Fruit fly (Drosophila melanogaster) whole organism, embryonic: Measurements from ENCODE around the gene Art8.

Experiments used
- Ada2b ChIP-seq: fragments of 200-800 bp; sonication (Bioruptor generic); IDR thresholded peaks from 2 replicates; pipeline ENCODE4 v1.3.6; 2022; ENCODE audit warnings: missing biosample characterization, missing genetic modification characterization
- BEAF-32 ChIP-seq: fragments of 200-800 bp; sonication (Bioruptor generic); optimal IDR thresholded peaks from 3 replicates; lab custom pipeline; 2017; ENCODE audit warnings: missing biosample characterization, missing genetic modification characterization, mild to moderate bottlenecking, moderate library complexity, missing genetic modification reagents
- CG10462 ChIP-seq: fragments of 200-800 bp; sonication (Bioruptor generic); optimal IDR thresholded peaks from 2 replicates; lab custom pipeline; 2016; ENCODE audit warnings: missing biosample characterization, missing genetic modification characterization
- CG1233 ChIP-seq: fragments of 200-800 bp; sonication (Bioruptor generic); optimal IDR thresholded peaks from 4 replicates; lab custom pipeline; 2018; ENCODE audit warnings: missing biosample characterization, mild to moderate bottlenecking, missing genetic modification characterization
- CG12391 ChIP-seq: fragments of 200-800 bp; sonication (Bioruptor generic); optimal IDR thresholded peaks from 3 replicates; lab custom pipeline; 2018; ENCODE audit warnings: missing biosample characterization, mild to moderate bottlenecking, missing genetic modification characterization, moderate library complexity
- CG13894 ChIP-seq: fragments of 200-800 bp; sonication (Bioruptor generic); optimal IDR thresholded peaks from 3 replicates; lab custom pipeline; 2018; ENCODE audit warnings: missing biosample characterization, mild to moderate bottlenecking, missing genetic modification characterization, moderate library complexity
- CG14710 ChIP-seq: fragments of 200-800 bp; sonication (Bioruptor generic); optimal IDR thresholded peaks from 3 replicates; lab custom pipeline; 2019; ENCODE audit warnings: missing biosample characterization, mild to moderate bottlenecking, missing genetic modification characterization, moderate library complexity
- CG15514 ChIP-seq: fragments of 200-800 bp; sonication (Bioruptor generic); optimal IDR thresholded peaks from 3 replicates; lab custom pipeline; 2017; ENCODE audit warnings: missing biosample characterization, missing genetic modification characterization, mild to moderate bottlenecking, moderate library complexity, missing genetic modification reagents
- CG16813 ChIP-seq: fragments of 200-800 bp; sonication (Bioruptor generic); IDR thresholded peaks from 3 replicates; pipeline ENCODE4 v1.3.6; 2022; ENCODE audit warnings: missing biosample characterization, missing genetic modification characterization; ENCODE audit not compliant: partially characterized antibody
- CG17361 ChIP-seq: fragments of 200-800 bp; sonication (Bioruptor generic); IDR thresholded peaks from 3 replicates; pipeline ENCODE4 v1.3.6; 2022; ENCODE audit warnings: missing biosample characterization, missing genetic modification characterization
- CG18262 ChIP-seq: fragments of 200-800 bp; optimal IDR thresholded peaks from 3 replicates; lab custom pipeline; 2019; ENCODE audit warnings: missing biosample characterization, mild to moderate bottlenecking, missing genetic modification characterization, moderate library complexity
- CG30020 ChIP-seq: fragments of 200-800 bp; optimal IDR thresholded peaks from 2 replicates; lab custom pipeline; 2019; ENCODE audit warnings: missing biosample characterization, mild to moderate bottlenecking, missing genetic modification characterization, moderate library complexity
- CG3281 ChIP-seq: fragments of 200-800 bp; sonication (Bioruptor generic); optimal IDR thresholded peaks from 3 replicates; lab custom pipeline; 2017; ENCODE audit warnings: missing biosample characterization, mild to moderate bottlenecking, missing genetic modification characterization
- CG7372 ChIP-seq: fragments of 200-800 bp; sonication (Bioruptor generic); IDR thresholded peaks from 2 replicates; pipeline ENCODE4 v1.3.6; 2022; ENCODE audit warnings: missing biosample characterization, missing genetic modification characterization
- Dref ChIP-seq: fragments of 200-800 bp; sonication (Bioruptor generic); IDR thresholded peaks from 2 replicates; pipeline ENCODE4 v1.3.6; 2022; ENCODE audit warnings: missing biosample characterization, missing genetic modification characterization
- Eip74EF ChIP-seq, 2 experiments: fragments of 200-800 bp in 1 of 2; fragments of >200 bp in 1 of 2; sonication (Bioruptor generic) in 1 of 2; optimal IDR thresholded peaks; 2 replicates each; lab custom pipeline; 2017 to 2019; ENCODE audit warnings: missing biosample characterization in 2 of 2, missing genetic modification characterization in 2 of 2, mild to moderate bottlenecking in 1 of 2, moderate library complexity in 1 of 2
- Elba2 ChIP-seq: fragments of 200-800 bp; sonication (Bioruptor generic); optimal IDR thresholded peaks from 3 replicates; lab custom pipeline; 2016; ENCODE audit warnings: missing biosample characterization, missing genetic modification characterization
- Ets65A ChIP-seq: fragments of 200-800 bp; sonication (Bioruptor generic); peaks from one replicate; lab custom pipeline; 2016; ENCODE audit warnings: missing biosample characterization, missing genetic modification characterization
- Med ChIP-seq: fragments of 200-800 bp; sonication (Bioruptor generic); peaks from one replicate; lab custom pipeline; 2016; ENCODE audit warnings: missing biosample characterization, missing genetic modification characterization, mild to moderate bottlenecking, inconsistent platforms, moderate library complexity
- Myb ChIP-seq: fragments of 200-800 bp; sonication (Bioruptor generic); optimal IDR thresholded peaks from 2 replicates; lab custom pipeline; 2016; ENCODE audit warnings: missing biosample characterization, missing genetic modification characterization
- Oli ChIP-seq: fragments of 200-800 bp; sonication (Bioruptor generic); optimal IDR thresholded peaks from 2 replicates; lab custom pipeline; 2018; ENCODE audit warnings: missing biosample characterization, mild to moderate bottlenecking, missing genetic modification characterization, moderate library complexity
- Pdp1 ChIP-seq, 2 experiments: fragments of 200-800 bp; sonication (Bioruptor generic); optimal IDR thresholded peaks; 3 replicates each; lab custom pipeline; 2016; ENCODE audit warnings: missing biosample characterization in 2 of 2, missing genetic modification characterization in 2 of 2, mild to moderate bottlenecking in 1 of 2, moderate library complexity in 1 of 2
- YL-1 ChIP-seq: fragments of 200-800 bp; sonication (Bioruptor generic); optimal IDR thresholded peaks from 3 replicates; lab custom pipeline; 2017; ENCODE audit warnings: missing biosample characterization, mild to moderate bottlenecking, missing genetic modification characterization
- caup ChIP-seq: fragments of 200-800 bp; sonication (Bioruptor generic); optimal IDR thresholded peaks from 3 replicates; lab custom pipeline; 2017; ENCODE audit warnings: missing biosample characterization, mild to moderate bottlenecking, missing genetic modification characterization, moderate library complexity; ENCODE audit not compliant: severe bottlenecking
- corto ChIP-seq: fragments of 200-800 bp; sonication (Bioruptor generic); optimal IDR thresholded peaks from 2 replicates; lab custom pipeline; 2016; ENCODE audit warnings: missing biosample characterization, mild to moderate bottlenecking, missing genetic modification characterization, moderate library complexity
- ftz-f1 ChIP-seq: fragments of 200-800 bp; sonication (Bioruptor generic); optimal IDR thresholded peaks from 2 replicates; lab custom pipeline; 2016; ENCODE audit warnings: missing biosample characterization, missing genetic modification characterization
- gfzf ChIP-seq: fragments of 200-800 bp; sonication (Bioruptor generic); optimal IDR thresholded peaks from 2 replicates; lab custom pipeline; 2016; ENCODE audit warnings: missing biosample characterization, mild to moderate bottlenecking, missing genetic modification characterization, moderate library complexity
- hb ChIP-seq: fragments of 200-800 bp; sonication (Bioruptor generic); IDR thresholded peaks from 3 replicates; pipeline ENCODE4 v1.3.6; 2022; ENCODE audit warnings: missing biosample characterization, missing genetic modification characterization; ENCODE audit not compliant: partially characterized antibody
- onecut ChIP-seq: fragments of 200-800 bp; sonication (Bioruptor generic); IDR thresholded peaks from 2 replicates; pipeline ENCODE4 v1.3.6; 2022; ENCODE audit warnings: missing biosample characterization, missing genetic modification characterization
- phol ChIP-seq: fragments of 200-800 bp; sonication (Bioruptor generic); optimal IDR thresholded peaks from 3 replicates; lab custom pipeline; 2018; ENCODE audit warnings: missing biosample characterization, mild to moderate bottlenecking, missing genetic modification characterization, moderate library complexity
- pzg ChIP-seq: fragments of 200-800 bp; sonication (Bioruptor generic); optimal IDR thresholded peaks from 3 replicates; lab custom pipeline; 2018; ENCODE audit warnings: missing biosample characterization, mild to moderate bottlenecking, missing genetic modification characterization, moderate library complexity
- rib ChIP-seq: fragments of 200-800 bp; sonication (Bioruptor generic); IDR thresholded peaks from 2 replicates; pipeline ENCODE4 v1.3.6; 2022; ENCODE audit warnings: missing biosample characterization, missing genetic modification characterization
- stwl ChIP-seq: fragments of 200-800 bp; sonication (Bioruptor generic); optimal IDR thresholded peaks from 3 replicates; lab custom pipeline; 2018; ENCODE audit warnings: missing biosample characterization, mild to moderate bottlenecking, missing genetic modification characterization, moderate library complexity
- trem ChIP-seq: fragments of 200-800 bp; optimal IDR thresholded peaks from 3 replicates; lab custom pipeline; 2019; ENCODE audit warnings: missing biosample characterization, mild to moderate bottlenecking, missing genetic modification characterization, moderate library complexity
- trh ChIP-seq: fragments of 200-800 bp; sonication (Bioruptor generic); optimal IDR thresholded peaks from 2 replicates; lab custom pipeline; 2016; ENCODE audit warnings: missing biosample characterization, missing genetic modification characterization

Gene Art8

DNA sequence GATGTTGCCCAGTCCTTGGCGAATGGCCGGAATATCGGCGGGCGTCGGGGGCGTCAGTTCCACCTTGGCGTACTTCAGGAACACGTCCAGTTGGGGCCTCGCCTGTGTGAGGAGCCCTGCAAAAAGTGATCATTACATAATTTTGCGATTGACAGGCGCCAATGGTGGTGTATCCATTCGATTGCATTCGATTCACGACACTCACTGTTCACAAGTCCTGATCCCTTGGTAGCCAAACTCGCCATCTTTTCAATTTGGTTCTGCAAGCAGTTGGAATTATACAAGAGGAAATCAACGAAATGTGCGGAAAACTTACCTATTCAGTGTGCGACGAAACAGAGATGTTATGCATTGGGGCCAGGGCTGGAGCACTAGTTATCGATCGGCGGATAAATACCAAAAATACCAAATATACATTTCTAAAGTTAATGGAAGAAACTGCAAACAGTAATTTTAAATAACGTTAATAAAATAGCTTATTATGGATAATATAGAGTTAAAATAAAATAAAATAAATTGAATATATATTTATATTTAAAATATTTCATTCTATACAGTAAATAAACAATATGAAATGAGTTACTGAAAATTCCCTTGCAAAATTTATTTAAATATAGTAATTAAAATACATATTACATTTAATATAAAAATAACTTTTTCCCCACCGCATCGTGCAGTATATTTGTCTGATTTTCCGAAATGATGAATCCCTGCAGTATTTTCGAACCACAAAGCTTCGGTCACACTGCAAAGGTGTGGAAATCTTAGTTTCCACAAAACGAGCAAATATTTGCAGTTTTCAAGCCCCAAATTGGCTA lies 34.6 kb downstream of the Art8 start, which contains the start of the genes ATPsynG and SCAR (continued):
- TF ChIP-seq Eip74EF (GFP tag; optimal IDR thresholded peaks at IDR 0.05; lab: Kevin White, UChicago) (no peak), CG3281 (peak; percentile 98), CG15514 (GFP tag; lab: Kevin White, UChicago) (peak; percentile 1), Pdp1 (GFP tag; optimal IDR thresholded peaks at IDR 0.05; lab: Kevin White, UChicago) (peak in 1 of 2 experiments; percentile 98), CG16813 (GFP tag; lab: Robert Waterston, UW) (no peak), CG30020 (tag; lab: Kevin White, UChicago) (peak; percentile 58), Dref (peak; percentile 56), ftz-f1 (GFP tag; lab: Kevin White, UChicago) (peak; percentile 31), CG18262 (peak; percentile 11), phol (tag; lab: Kevin White, UChicago) (peak; percentile 31), CG17361 (GFP tag; lab: Robert Waterston, UW) (peak; percentile 49; the same call in 2 of the 3 replicates), pzg (GFP tag; lab: Kevin White, UChicago) (peak; percentile 38), trem (tag; lab: Kevin White, UChicago) (peak; percentile 30), Myb (GFP tag; lab: Kevin White, UChicago) (peak; percentile 11), Ets65A (GFP tag; lab: Kevin White, UChicago) (peak; percentile 29), Oli (tag; lab: Kevin White, UChicago) (no peak), Elba2 (GFP tag; lab: Kevin White, UChicago) (peak; percentile 50), CG7372 (GFP tag; lab: Robert Waterston, UW) (no peak), CG1233 (GFP tag; lab: Kevin White, UChicago) (no peak), CG12391 (tag; lab: Kevin White, UChicago) (peak; percentile 44), gfzf (GFP tag; lab: Kevin White, UChicago) (peak; percentile 58), onecut (GFP tag; lab: Robert Waterston, UW) (peak; percentile 95), BEAF-32 (GFP tag; lab: Kevin White, UChicago) (peak; percentile 14), YL-1 (GFP tag; lab: Kevin White, UChicago) (peak; percentile 79), stwl (tag; lab: Kevin White, UChicago) (peak; percentile 41)

DNA sequence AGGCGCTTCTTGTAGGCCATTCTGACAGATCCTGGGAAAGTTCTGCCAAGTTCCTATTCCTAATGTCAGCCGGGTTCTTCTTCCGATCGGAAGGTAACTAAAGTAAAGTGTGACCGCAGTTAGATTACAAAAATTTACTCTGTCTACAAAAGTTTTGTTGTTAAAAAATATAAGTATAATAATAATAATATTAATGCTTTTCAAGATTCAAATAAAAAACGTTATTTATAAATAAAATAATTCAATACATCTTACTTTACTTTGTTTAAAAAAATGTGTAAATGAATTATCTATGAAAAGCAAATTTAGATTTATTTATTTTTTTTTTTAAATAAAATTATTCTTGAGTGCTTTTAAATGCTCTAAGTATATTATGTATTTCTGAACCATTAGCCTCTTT lies 35.7 kb downstream of the Art8 start, which contains the start of gene abo:
abo (minus strand) TSS at position 101 of the 400 bp plus-strand sequence.
- peak; percentile 34 for TF ChIP-seq YL-1 (GFP tag; lab: Kevin White, UChicago)
- TF ChIP-seq gfzf (GFP tag; lab: Kevin White, UChicago), result peak; percentile 13
- TF ChIP-seq CG14710 (tag; lab: Kevin White, UChicago), result no peak

DNA sequence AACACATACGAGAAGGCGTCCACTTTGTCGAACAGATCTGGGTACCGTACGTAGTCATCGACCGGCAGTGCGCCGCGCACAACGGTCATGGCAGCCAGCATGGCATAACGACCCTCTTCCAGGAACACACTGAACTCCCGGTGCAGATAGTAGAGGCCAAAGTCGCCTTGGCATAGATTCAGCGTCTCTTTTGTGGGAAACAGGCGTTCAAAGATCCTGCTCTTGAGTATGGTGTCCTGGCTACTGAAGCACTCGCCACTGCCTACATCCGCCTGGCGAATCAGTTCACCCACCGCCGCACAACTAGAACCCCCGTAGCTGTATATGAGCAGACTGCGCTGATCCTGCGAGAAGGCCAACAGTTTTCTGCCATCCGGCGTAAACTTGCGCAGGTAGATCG lies 36.2 kb downstream of the Art8 start:
- TF ChIP-seq caup (GFP tag; lab: Kevin White, UChicago) (no peak), Ets65A (GFP tag; lab: Kevin White, UChicago) (peak; percentile 59), Ada2b (GFP tag; lab: Robert Waterston, UW) (no peak), CG10462 (GFP tag; lab: Kevin White, UChicago) (no peak), hb (GFP tag; lab: Robert Waterston, UW) (0 out of 3 replicates have a peak, but pooled peaks have one; percentile 54), corto (GFP tag; lab: Kevin White, UChicago) (no peak), Med (peak; percentile 53), trh (no peak), rib (0 out of 2 replicates have a peak, but pooled peaks have one; percentile 25), CG13894 (no peak)
